Fruit fly (Drosophila melanogaster) whole organism, wandering third instar larva: ENCODE data around the gene atk.

Source experiments
- pan ChIP-seq: fragments of >200 bp; optimal IDR thresholded peaks from 2 replicates; lab custom pipeline; 2017
- sv ChIP-seq: fragments of 200-800 bp; sonication (Bioruptor generic); optimal IDR thresholded peaks from 3 replicates; lab custom pipeline; 2016; ENCODE audit warnings: missing biosample characterization, missing genetic modification characterization

DNA sequence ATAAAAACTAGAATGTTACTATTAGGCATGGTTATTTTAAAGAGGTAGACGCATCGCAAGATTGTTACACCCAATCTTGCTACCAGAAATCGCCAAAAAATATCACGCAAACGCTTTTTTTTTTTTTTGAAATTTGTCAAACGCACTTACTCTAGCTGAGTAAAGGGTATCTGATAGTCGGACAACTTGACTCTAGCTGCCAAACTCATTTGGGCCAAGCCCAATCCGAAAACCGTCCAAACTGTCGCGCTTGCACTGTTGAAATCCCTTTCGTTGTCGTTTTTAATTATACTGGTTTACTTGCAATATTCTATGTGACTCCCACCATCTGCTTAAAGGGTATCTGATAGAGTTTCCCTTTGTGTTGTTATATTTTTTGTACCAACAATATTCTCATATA, 38.6 kb upstream of the atk start:
- TF ChIP-seq pan (lab: Kevin White, UChicago), result no peak
- no peak for TF ChIP-seq sv (GFP tag; lab: Kevin White, UChicago)
